Worm (Caenorhabditis elegans): ENCODE results near the gene F01G4.6.

- no peak for TF ChIP-seq W03F9.2 (tag; optimal IDR thresholded peaks at IDR 0.05)
- TF ChIP-seq him-1 (tag; optimal IDR thresholded peaks at IDR 0.05) = no peak
Measured at ce11 chrIV:11126028-11126427, 23.3 kb downstream of the F01G4.6 start.
